Worm (Caenorhabditis elegans): ENCODE measurements around the gene nlp-43.

nlp-43 gene

DNA sequence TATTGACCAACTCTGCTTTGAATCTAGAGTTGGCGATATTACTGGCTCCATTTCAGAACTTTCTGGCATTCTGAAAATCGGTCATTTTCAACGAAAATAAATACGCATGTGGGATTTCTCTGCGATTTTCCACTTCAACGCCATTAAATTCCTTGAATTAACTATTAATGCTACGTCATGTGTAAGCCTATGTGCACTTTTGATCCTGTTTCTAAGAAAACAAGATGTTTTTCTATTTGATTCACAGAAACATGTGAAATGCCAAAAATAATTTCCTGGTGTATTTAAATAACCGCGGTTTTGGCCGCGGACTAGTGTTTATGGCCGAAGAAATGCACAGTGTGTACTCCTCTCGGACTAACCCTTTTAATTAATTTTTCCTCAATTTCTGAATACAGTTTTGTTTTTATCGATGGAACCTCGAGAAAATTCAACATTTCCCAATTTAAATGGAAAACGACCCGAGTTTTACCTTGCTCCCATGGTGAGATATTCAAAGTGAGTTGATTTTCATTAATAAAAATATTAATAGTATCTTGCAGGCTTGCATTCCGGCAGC, 26.5 kb downstream of the nlp-43 start, which contains the start of the genes C45G9.11 and C45G9.2 (continued):
- TF ChIP-seq ceh-82 (tag; optimal IDR thresholded peaks at IDR 0.05): peak; percentile 47 to 52 (median 48)
- TF ChIP-seq isw-1 (GFP tag; IDR thresholded peaks at IDR 0.05): peak; percentile 62
- peak; percentile 84 for TF ChIP-seq vab-15 (tag; optimal IDR thresholded peaks at IDR 0.05)
- TF ChIP-seq nhr-90 (tag; optimal IDR thresholded peaks at IDR 0.05; ENCODE audit: poor library complexity): peak; percentile 90
- peak; percentile 12 for TF ChIP-seq lin-15B (tag; optimal IDR thresholded peaks at IDR 0.05)
- TF ChIP-seq nhr-85 (tag): peak; percentile 95
- peak; percentile 41 for TF ChIP-seq ceh-8 (GFP tag; optimal IDR thresholded peaks at IDR 0.05)
- peak; percentile 36 for TF ChIP-seq efl-3 (GFP tag; optimal IDR thresholded peaks at IDR 0.05)
- peak; percentile 90 for TF ChIP-seq nhr-71 (tag; optimal IDR thresholded peaks at IDR 0.05)
- TF ChIP-seq pqm-1 (tag; optimal IDR thresholded peaks at IDR 0.05): no peak
- peak; percentile 84 for TF ChIP-seq C04F5.9 (tag; optimal IDR thresholded peaks at IDR 0.05)
- TF ChIP-seq dsc-1 (tag; optimal IDR thresholded peaks at IDR 0.05): peak; percentile 92
- peak in 1 of 2 experiments; percentile 38 for TF ChIP-seq mdl-1 (tag; optimal IDR thresholded peaks at IDR 0.05)

DNA sequence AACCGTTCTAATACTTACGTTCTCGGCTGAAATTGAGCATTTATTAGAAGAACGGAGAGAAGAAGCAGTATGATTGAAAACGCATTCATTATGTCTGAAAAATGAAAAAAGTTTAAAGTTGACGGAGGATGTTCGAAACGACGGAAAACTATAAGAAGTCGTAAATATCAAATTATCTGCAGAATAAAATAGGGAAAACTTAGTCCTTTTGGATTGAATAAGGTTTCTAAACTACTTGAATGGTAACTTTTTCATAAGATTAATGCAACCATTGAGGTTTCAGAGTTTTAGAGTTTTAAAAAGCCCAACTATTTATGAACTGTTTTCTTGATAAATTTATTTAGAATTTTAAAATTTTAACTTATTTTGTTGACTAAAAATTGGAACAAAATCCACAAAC, 29.3 kb downstream of the nlp-43 start, which contains the start of gene C45G9.12:
Gene C45G9.12, minus strand, starts transcription at position 101 of the 400 bp plus-strand sequence.
- TF ChIP-seq nhr-84 (tag; optimal IDR thresholded peaks at IDR 0.05): no peak
- no peak for TF ChIP-seq efl-1 (optimal IDR thresholded peaks at IDR 0.05)
- TF ChIP-seq efl-1 (GFP tag; optimal IDR thresholded peaks at IDR 0.05 in 1 of 2): peak in 1 of 2 experiments; percentile 21

DNA sequence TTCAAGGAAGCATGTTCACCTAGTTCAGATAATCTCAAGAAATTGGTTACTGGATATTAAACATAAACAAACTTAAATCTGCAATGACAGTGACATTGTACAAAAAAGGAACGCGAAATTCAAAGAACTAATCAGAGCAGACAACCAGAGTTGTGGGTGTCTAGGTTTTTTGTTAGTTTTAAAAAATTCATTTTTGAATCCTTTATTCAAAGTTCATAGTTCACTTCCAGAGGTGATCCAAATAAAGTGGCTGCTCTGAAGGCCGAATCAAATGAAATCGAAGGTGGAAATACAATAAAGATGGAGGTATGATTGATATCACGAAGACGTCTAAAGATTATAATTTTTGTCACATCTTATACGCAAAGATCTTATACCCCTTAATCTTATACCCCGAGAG, 32.2 kb downstream of the nlp-43 start, which contains the start of gene ttbk-6:
Gene ttbk-6, plus strand, starts transcription at position 301 of the 400 bp plus-strand sequence.
- no peak for TF ChIP-seq ces-1 (GFP tag; optimal IDR thresholded peaks at IDR 0.05)
- TF ChIP-seq isw-1 (GFP tag; IDR thresholded peaks at IDR 0.05): no peak
- TF ChIP-seq F16B12.6 (tag; optimal IDR thresholded peaks at IDR 0.05): no peak

DNA sequence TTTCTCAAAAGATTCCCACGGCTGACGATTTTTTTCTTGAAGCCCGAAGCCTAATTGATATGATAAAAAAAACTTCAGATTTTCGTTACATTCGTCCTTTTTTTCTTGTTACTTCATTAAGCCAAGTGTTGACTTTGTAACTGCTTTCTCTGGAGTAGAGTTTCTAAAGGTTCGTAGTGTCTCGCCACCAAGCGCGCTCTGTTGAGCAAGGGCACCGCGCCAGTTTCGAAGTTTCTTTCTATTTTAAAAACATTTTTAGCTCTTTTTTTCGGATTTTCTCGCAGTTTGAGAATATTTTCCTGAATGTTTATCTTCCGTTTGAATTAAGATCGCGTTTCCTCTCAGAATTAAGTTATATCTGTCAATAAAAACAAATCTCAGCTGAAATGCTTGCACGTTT, 34.4 kb downstream of the nlp-43 start:
- TF ChIP-seq efl-1 (optimal IDR thresholded peaks at IDR 0.05): peak; percentile 56 to 69
- peak in 1 of 2 experiments; percentile 27 for TF ChIP-seq efl-1 (GFP tag; optimal IDR thresholded peaks at IDR 0.05 in 1 of 2)
- TF ChIP-seq dpl-1 (GFP tag; optimal IDR thresholded peaks at IDR 0.05): peak in 1 of 3 experiments; percentile 48
- TF ChIP-seq lin-14 (GFP tag; optimal IDR thresholded peaks at IDR 0.05): no peak
- no peak for TF ChIP-seq irx-1 (tag; optimal IDR thresholded peaks at IDR 0.05)
- TF ChIP-seq lin-35 (GFP tag; optimal IDR thresholded peaks at IDR 0.05): peak in 1 of 2 experiments; percentile 2
- TF ChIP-seq egl-27 (tag; optimal IDR thresholded peaks at IDR 0.05): no peak

DNA sequence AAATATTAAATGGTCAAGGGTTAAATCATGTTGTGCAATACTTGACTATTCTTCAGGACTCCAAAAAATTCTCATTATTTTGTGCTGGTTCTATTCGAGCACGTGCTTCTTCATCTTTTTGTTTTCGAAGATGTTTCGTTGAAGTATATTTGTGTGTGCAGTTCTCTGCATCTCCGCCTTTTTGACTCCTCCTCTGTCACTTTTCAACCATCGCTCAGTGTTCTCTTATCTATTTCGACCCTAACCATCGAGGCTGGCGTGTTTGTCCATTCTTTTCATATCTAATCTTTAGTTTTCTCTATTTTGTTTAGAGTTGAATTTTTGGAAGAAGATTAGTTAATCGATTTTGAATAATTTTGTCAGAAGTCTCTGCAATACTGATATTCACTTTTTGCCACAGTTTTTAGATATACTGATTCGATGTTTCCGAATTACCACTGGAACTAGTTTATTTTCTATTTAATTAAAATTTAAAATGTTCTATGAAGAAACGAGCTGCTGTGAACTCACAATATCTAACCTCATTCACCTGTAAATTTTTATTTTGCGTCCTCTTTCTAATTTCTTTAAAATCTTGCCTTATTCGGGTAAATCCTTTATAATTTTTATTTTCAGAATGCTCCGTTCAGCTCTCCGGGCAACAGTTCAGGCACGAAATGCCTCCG, 35.1 kb downstream of the nlp-43 start, which contains the start of gene alh-1:
Gene alh-1, plus strand, starts transcription at position 615 of the 665 bp plus-strand sequence.
- TF ChIP-seq hpl-2 (GFP tag; optimal IDR thresholded peaks at IDR 0.05): no peak
- TF ChIP-seq ceh-88 (GFP tag; IDR thresholded peaks at IDR 0.05): no peak
- TF ChIP-seq jun-1 (tag; optimal IDR thresholded peaks at IDR 0.05): no peak
- TF ChIP-seq mdl-1 (tag; optimal IDR thresholded peaks at IDR 0.05): peak in 1 of 2 experiments; percentile 57
- no peak for TF ChIP-seq unc-130 (tag; optimal IDR thresholded peaks at IDR 0.05)
- no peak for TF ChIP-seq nhr-11 (tag; optimal IDR thresholded peaks at IDR 0.05)
- no peak for TF ChIP-seq unc-62 (GFP tag; optimal IDR thresholded peaks at IDR 0.05)
- no peak for TF ChIP-seq nhr-12 (tag; optimal IDR thresholded peaks at IDR 0.05)
- TF ChIP-seq C04F5.9 (tag; optimal IDR thresholded peaks at IDR 0.05): no peak
- TF ChIP-seq dpl-1 (GFP tag; optimal IDR thresholded peaks at IDR 0.05): no peak
- no peak for TF ChIP-seq lir-3 (tag; optimal IDR thresholded peaks at IDR 0.05; ENCODE audit: poor library complexity)
- no peak for TF ChIP-seq pag-3 (tag; optimal IDR thresholded peaks at IDR 0.05; ENCODE audit: borderline replicate concordance, insufficient read depth)
- no peak for TF ChIP-seq sox-4 (tag; optimal IDR thresholded peaks at IDR 0.05)
- TF ChIP-seq unc-30 (tag; optimal IDR thresholded peaks at IDR 0.05): no peak
- TF ChIP-seq Y116A8C.19 (tag; optimal IDR thresholded peaks at IDR 0.05; ENCODE audit: borderline replicate concordance): no peak
- peak in 1 of 2 experiments; percentile 7 for TF ChIP-seq lin-35 (GFP tag; optimal IDR thresholded peaks at IDR 0.05)
- no peak for TF ChIP-seq ceh-82 (tag; optimal IDR thresholded peaks at IDR 0.05)
- no peak for TF ChIP-seq zip-4 (GFP tag; optimal IDR thresholded peaks at IDR 0.05)
- no peak for TF ChIP-seq dsc-1 (tag; optimal IDR thresholded peaks at IDR 0.05)
- no peak for TF ChIP-seq fos-1 (tag; optimal IDR thresholded peaks at IDR 0.05)
- TF ChIP-seq nhr-84 (tag; optimal IDR thresholded peaks at IDR 0.05): no peak
- TF ChIP-seq ces-1 (GFP tag; optimal IDR thresholded peaks at IDR 0.05): no peak
- no peak for TF ChIP-seq ztf-4 (tag; optimal IDR thresholded peaks at IDR 0.05)
- TF ChIP-seq ceh-63 (GFP tag; optimal IDR thresholded peaks at IDR 0.05): no peak
- TF ChIP-seq tlp-1 (tag; optimal IDR thresholded peaks at IDR 0.05): no peak
- TF ChIP-seq nhr-20 (tag; optimal IDR thresholded peaks at IDR 0.05): peak; percentile 57
- TF ChIP-seq lin-13 (GFP tag; optimal IDR thresholded peaks at IDR 0.05): no peak
